Worm (Caenorhabditis elegans): ENCODE data around the gene aqp-10.

ce11 chrII:9752278-9752677 is 17.4 kb downstream of the aqp-10 start:
- TF ChIP-seq T22C8.4 (GFP tag; IDR thresholded peaks at IDR 0.05): no peak
- no peak for TF ChIP-seq med-1 (GFP tag; optimal IDR thresholded peaks at IDR 0.05; ENCODE audit: insufficient read depth)
- no peak for TF ChIP-seq flt-1 (GFP tag; IDR thresholded peaks at IDR 0.05)
- TF ChIP-seq ztf-29 (GFP tag; IDR thresholded peaks at IDR 0.05): no peak
- no peak for TF ChIP-seq ref-1 (GFP tag; conservative IDR thresholded peaks at IDR 0.05)
- no peak for TF ChIP-seq tab-1 (GFP tag; IDR thresholded peaks at IDR 0.05)
- no peak for TF ChIP-seq klf-2 (GFP tag; conservative IDR thresholded peaks at IDR 0.05)
- no peak for TF ChIP-seq cog-1 (tag; optimal IDR thresholded peaks at IDR 0.05)

All from whole organism, midembryonic.